Worm (Caenorhabditis elegans): ENCODE measurements around the gene phf-15.

- TF ChIP-seq snpc-4 (tag; optimal IDR thresholded peaks at IDR 0.05), result no peak
- TF ChIP-seq T26A8.4 (GFP tag; IDR thresholded peaks at IDR 0.05), result no peak
These were observed 28.4 kb downstream of the phf-15 start for ce11 chrIII:3351091-3351490.

Measured in whole organism, L4 larva.